Worm (Caenorhabditis elegans): ENCODE results near the gene ZK285.2.
"Not testable (repeated sequence)": the region's sequence is repeated elsewhere in the genome, so short reads cannot be mapped to it uniquely, and the experiment has no call there.

DNA sequence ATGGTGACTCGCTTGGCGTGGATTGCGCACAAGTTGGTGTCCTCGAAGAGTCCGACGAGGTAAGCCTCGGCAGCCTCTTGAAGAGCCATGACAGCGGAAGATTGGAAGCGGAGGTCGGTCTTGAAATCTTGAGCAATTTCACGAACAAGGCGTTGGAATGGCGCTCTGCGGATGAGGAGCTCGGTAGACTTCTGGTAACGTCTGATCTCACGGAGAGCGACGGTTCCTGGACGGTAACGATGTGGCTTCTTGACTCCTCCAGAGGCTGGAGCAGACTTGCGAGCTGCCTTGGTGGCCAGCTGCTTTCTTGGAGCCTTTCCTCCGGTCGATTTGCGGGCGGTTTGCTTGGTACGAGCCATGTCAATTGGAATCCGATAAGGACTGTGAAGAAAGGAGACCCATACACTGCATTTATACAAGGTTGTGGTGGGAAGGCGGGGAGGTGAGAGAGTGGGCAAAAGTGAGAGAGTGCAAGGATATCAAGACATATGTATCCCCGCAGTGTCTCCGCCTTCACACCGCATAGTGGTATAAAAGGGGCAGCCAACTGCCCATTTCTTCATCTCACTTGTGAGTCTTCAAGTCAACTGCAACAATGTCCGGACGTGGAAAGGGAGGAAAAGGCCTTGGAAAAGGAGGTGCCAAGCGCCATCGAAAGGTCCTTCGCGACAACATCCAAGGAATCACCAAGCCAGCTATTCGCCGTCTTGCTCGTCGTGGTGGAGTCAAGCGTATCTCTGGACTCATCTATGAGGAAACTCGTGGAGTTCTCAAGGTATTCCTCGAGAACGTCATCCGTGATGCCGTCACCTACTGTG, 4.5 kb upstream of the ZK285.2 start, which contains the start of the genes his-2 and his-1:
- not testable (repeated sequence) for TF ChIP-seq lag-1 (GFP tag; IDR thresholded peaks at IDR 0.05); pha-4 (tag; optimal IDR thresholded peaks at IDR 0.05); ets-4 (GFP tag; optimal IDR thresholded peaks at IDR 0.05); nfya-1 (tag; optimal IDR thresholded peaks at IDR 0.05; ENCODE audit: borderline replicate concordance, insufficient read depth); Y67H2A.10 (GFP tag; conservative IDR thresholded peaks at IDR 0.05); lin-35 (GFP tag; optimal IDR thresholded peaks at IDR 0.05); ztf-6 (GFP tag; IDR thresholded peaks at IDR 0.05); mxl-1 (tag; optimal IDR thresholded peaks at IDR 0.05)
